Fruit fly (Drosophila melanogaster) Kc167 (cell line): Measurements from ENCODE around the gene chas.

Source experiments
- Myc ChIP-seq: fragments of >200 bp; optimal IDR thresholded peaks from 2 replicates; lab custom pipeline; 2017; ENCODE audit warnings: missing external identifiers
- Sin3A ChIP-seq: fragments of >200 bp; optimal IDR thresholded peaks from 2 replicates; lab custom pipeline; 2018; ENCODE audit warnings: missing external identifiers
- h ChIP-seq: fragments of >200 bp; optimal IDR thresholded peaks from 3 replicates; lab custom pipeline; 2018; ENCODE audit warnings: missing external identifiers
- insv ChIP-seq: fragments of >200 bp; optimal IDR thresholded peaks from 3 replicates; lab custom pipeline; 2018; ENCODE audit warnings: missing external identifiers
- psq ChIP-seq: fragments of >200 bp; optimal IDR thresholded peaks from 2 replicates; lab custom pipeline; 2017; ENCODE audit warnings: missing external identifiers
- ttk ChIP-seq: sonication (Bioruptor generic); optimal IDR thresholded peaks from 2 replicates; lab custom pipeline; 2017; ENCODE audit warnings: missing external identifiers

DNA sequence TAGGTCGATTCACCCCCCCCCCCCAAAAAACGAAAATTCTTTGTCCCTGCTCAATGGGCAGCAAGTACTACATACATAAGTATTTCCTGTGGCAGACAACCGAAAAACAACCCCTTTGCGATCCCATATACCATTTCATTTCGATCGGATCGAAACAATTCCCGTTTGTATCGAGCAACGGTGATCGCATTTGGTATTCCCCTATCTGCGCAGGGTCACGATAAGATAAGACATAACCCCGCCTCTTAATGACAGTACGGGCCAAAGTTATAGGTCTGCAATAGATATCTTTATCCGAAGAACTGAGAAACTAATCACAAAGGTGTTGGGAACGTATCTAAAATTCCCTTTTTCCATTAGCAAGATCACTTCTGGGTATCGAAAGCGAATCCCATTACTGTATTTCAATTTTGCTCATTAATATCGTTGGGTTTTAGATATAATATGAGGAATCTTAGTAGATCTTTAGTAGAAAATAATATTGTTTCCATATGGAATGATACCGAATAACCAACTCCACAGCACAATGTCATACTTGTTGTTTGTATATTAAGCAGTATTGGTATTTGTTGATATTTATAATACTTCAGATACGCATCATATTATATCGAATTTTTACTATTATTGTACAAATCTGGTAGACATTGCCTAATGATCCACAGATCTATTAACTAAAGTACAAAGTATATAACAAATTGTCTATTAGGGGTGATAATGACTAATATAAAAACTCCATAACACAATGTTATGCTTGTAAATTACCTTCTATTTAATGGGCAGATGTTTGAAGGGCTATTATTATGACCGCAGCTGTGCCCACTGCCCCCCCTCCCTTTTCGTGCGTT lies 42.7 kb upstream of the chas start:
- no peak for TF ChIP-seq Myc (lab: Kevin White, UChicago)
- TF ChIP-seq psq: no peak
- TF ChIP-seq ttk (lab: Kevin White, UChicago): no peak
- no peak for TF ChIP-seq h (lab: Kevin White, UChicago)
- no peak for TF ChIP-seq Sin3A (lab: Kevin White, UChicago)
- TF ChIP-seq insv (lab: Kevin White, UChicago): no peak
